Fruit fly (Drosophila melanogaster): ENCODE results near the gene CG11696.

DNA sequence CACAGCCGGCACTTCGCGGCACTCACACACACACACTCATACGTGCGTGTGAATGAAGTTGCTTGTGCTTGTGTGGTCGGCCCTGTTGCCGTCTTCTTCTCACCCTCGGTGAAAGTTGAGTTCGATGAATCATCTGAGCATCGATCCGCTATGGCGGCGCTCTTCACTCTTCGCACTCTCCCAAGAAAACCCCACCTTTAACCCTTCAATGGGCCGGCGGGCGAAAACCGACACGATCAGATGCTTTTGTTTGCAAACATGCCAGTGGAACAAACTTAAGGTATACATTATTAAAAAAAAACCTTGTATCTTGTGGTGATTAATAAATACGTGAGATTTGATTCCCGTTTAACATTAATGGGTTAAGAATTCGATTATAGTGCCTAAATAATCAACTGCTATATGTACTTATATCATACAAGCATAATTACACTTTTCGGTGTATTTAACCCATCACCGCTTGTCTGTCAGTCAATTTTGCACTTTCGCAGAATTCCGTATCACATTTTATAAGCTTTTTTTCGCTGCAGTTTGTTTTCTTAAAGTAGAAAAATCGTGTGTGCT is 27.3 kb downstream of the CG11696 start:
- TF ChIP-seq CG32532 (GFP tag; IDR thresholded peaks at IDR 0.05) (no peak), ttk (GFP tag; IDR thresholded peaks at IDR 0.05) (no peak), lbe (GFP tag; optimal IDR thresholded peaks at IDR 0.05) (no peak), Dip3 (GFP tag; optimal IDR thresholded peaks at IDR 0.05) (no peak)

Measured in whole organism, embryonic.